Worm (Caenorhabditis elegans) whole organism, L3 larva: Measurements from ENCODE around the gene str-19.

Source experiments
- daf-12 ChIP-seq: fragments of 150-350 bp; optimal IDR thresholded peaks from 2 replicates; lab custom pipeline; 2014; ENCODE audit warnings: missing biosample characterization, missing genetic modification reagents, missing genetic modification characterization
- nhr-67 ChIP-seq: fragments of 150-350 bp; optimal IDR thresholded peaks from 2 replicates; lab custom pipeline; 2014; ENCODE audit warnings: missing biosample characterization, missing genetic modification characterization
- pha-4 ChIP-seq: fragments of 150-350 bp; optimal IDR thresholded peaks from 2 replicates; lab custom pipeline; 2014; ENCODE audit warnings: missing biosample characterization, missing genetic modification reagents, missing genetic modification characterization
- ztf-4 ChIP-seq: fragments of 150-350 bp; optimal IDR thresholded peaks from 2 replicates; lab custom pipeline; 2014; ENCODE audit warnings: missing biosample characterization, missing genetic modification characterization

ce11 chrV:15757645-15758044 is 13.4 kb upstream of the str-19 start:
- no peak for TF ChIP-seq daf-12 (tag; lab: Kevin White, UChicago)
- TF ChIP-seq pha-4, result no peak
- no peak for TF ChIP-seq ztf-4 (tag; lab: Kevin White, UChicago)
- TF ChIP-seq nhr-67, result no peak
